Worm (Caenorhabditis elegans) whole organism, midembryonic: Measurements from ENCODE around the gene Y51H7C.1.

Experiments used
- T22C8.4 ChIP-seq: fragments of 200-800 bp; sonication (Bioruptor generic); IDR thresholded peaks from 2 replicates; pipeline ENCODE4 v1.3.6; 2022; ENCODE audit warnings: missing genetic modification characterization, missing compliant biosample characterization
- cog-1 ChIP-seq: sonication (generic microtip); optimal IDR thresholded peaks from 2 replicates; lab custom pipeline; 2016; ENCODE audit warnings: missing genetic modification characterization, missing compliant biosample characterization
- flt-1 ChIP-seq: fragments of 200-800 bp; sonication (Bioruptor generic); IDR thresholded peaks from 2 replicates; pipeline ENCODE4 v1.3.6; 2022; ENCODE audit warnings: missing genetic modification characterization, missing compliant biosample characterization
- klf-2 ChIP-seq: fragments of 200-800 bp; sonication (Bioruptor generic); conservative IDR thresholded peaks from 2 replicates; pipeline ENCODE4 v1.3.6; 2022; ENCODE audit warnings: missing genetic modification reagents, missing genetic modification characterization, missing compliant biosample characterization
- med-1 ChIP-seq: sonication (generic microtip); optimal IDR thresholded peaks from 2 replicates; lab custom pipeline; 2017; ENCODE audit warnings: missing genetic modification characterization, mild to moderate bottlenecking, missing compliant biosample characterization, antibody characterized with exemption, missing genetic modification reagents; ENCODE audit not compliant: insufficient read depth
- ref-1 ChIP-seq: fragments of 200-800 bp; sonication (Bioruptor generic); conservative IDR thresholded peaks from 2 replicates; pipeline ENCODE4 v1.3.6; 2022; ENCODE audit warnings: missing genetic modification reagents, missing genetic modification characterization, missing compliant biosample characterization
- tab-1 ChIP-seq: fragments of 200-800 bp; sonication (Bioruptor generic); IDR thresholded peaks from 2 replicates; pipeline ENCODE4 v1.3.6; 2022; ENCODE audit warnings: missing genetic modification characterization, missing compliant biosample characterization
- ztf-29 ChIP-seq: fragments of 200-800 bp; sonication (Bioruptor generic); IDR thresholded peaks from 2 replicates; pipeline ENCODE4 v1.3.6; 2022; ENCODE audit warnings: missing genetic modification reagents, missing genetic modification characterization, missing compliant biosample characterization

- no peak for TF ChIP-seq tab-1 (GFP tag; lab: Robert Waterston, UW)
- no peak for TF ChIP-seq flt-1 (GFP tag; lab: Robert Waterston, UW)
- no peak for TF ChIP-seq klf-2 (GFP tag; lab: Robert Waterston, UW)
- no peak for TF ChIP-seq ref-1 (GFP tag; lab: Robert Waterston, UW)
- no peak for TF ChIP-seq med-1 (GFP tag; lab: Kevin White, UChicago)
- TF ChIP-seq ztf-29 (GFP tag; lab: Robert Waterston, UW): no peak
- no peak for TF ChIP-seq cog-1 (tag; lab: Kevin White, UChicago)
- no peak for TF ChIP-seq T22C8.4 (GFP tag; lab: Robert Waterston, UW)
Measured at ce11 chrII:1474807-1475206, 7.3 kb downstream of the Y51H7C.1 start.
